Worm (Caenorhabditis elegans) whole organism, young adult: ENCODE data around the gene crn-2.

Experiments
- B0035.1 ChIP-seq: sonication (generic microtip); optimal IDR thresholded peaks from 2 replicates; lab custom pipeline; 2016; ENCODE audit warnings: missing genetic modification characterization, mild to moderate bottlenecking, missing compliant biosample characterization, missing genotype, missing genetic modification reagents
- F22D6.2 ChIP-seq: sonication (generic microtip); optimal IDR thresholded peaks from 2 replicates; lab custom pipeline; 2016; ENCODE audit warnings: mild to moderate bottlenecking, missing genetic modification characterization, missing compliant biosample characterization
- F37B4.10 ChIP-seq: fragments of 200-800 bp; sonication (Bioruptor generic); IDR thresholded peaks from 2 replicates; pipeline ENCODE4 v1.3.6; 2022; ENCODE audit warnings: missing genetic modification characterization, missing compliant biosample characterization
- F52B5.7 ChIP-seq: sonication (generic microtip); optimal IDR thresholded peaks from 2 replicates; lab custom pipeline; 2016; ENCODE audit warnings: mild to moderate bottlenecking, missing genetic modification characterization, missing compliant biosample characterization
- F57A8.1 ChIP-seq: fragments of 200-800 bp; sonication (Bioruptor generic); optimal IDR thresholded peaks from 2 replicates; lab custom pipeline; 2018; ENCODE audit warnings: mild to moderate bottlenecking, missing genetic modification characterization, moderate library complexity, missing compliant biosample characterization
- K12H6.12 ChIP-seq: fragments of 200-800 bp; sonication (Bioruptor generic); optimal IDR thresholded peaks from 2 replicates; lab custom pipeline; 2018; ENCODE audit warnings: mild to moderate bottlenecking, missing genetic modification characterization, missing compliant biosample characterization
- Y56A3A.18 ChIP-seq: fragments of 200-800 bp; sonication (Bioruptor generic); IDR thresholded peaks from 2 replicates; pipeline ENCODE4 v1.3.6; 2022; ENCODE audit warnings: missing genetic modification reagents, missing genetic modification characterization, missing compliant biosample characterization
- aptf-3 ChIP-seq: fragments of 200-800 bp; sonication (Bioruptor generic); IDR thresholded peaks from 2 replicates; pipeline ENCODE4 v1.3.6; 2022; ENCODE audit warnings: missing genetic modification characterization, missing compliant biosample characterization
- atf-7 ChIP-seq: sonication (generic microtip); optimal IDR thresholded peaks from 2 replicates; lab custom pipeline; 2017; ENCODE audit warnings: mild to moderate bottlenecking, missing genetic modification characterization, missing compliant biosample characterization
- attf-6 ChIP-seq: fragments of 200-800 bp; sonication (Bioruptor generic); IDR thresholded peaks from 2 replicates; pipeline ENCODE4 v1.3.6; 2022; ENCODE audit warnings: missing genetic modification reagents, missing genetic modification characterization, missing compliant biosample characterization
- cebp-2 ChIP-seq: fragments of 200-800 bp; sonication (Bioruptor generic); IDR thresholded peaks from 2 replicates; pipeline ENCODE4 v1.3.6; 2022; ENCODE audit warnings: missing genetic modification characterization, missing compliant biosample characterization
- ceh-58 ChIP-seq: fragments of 200-800 bp; sonication (Bioruptor generic); IDR thresholded peaks from 2 replicates; pipeline ENCODE4 v1.3.6; 2022; ENCODE audit warnings: missing genetic modification characterization, missing compliant biosample characterization
- chd-7 ChIP-seq: sonication (generic microtip); optimal IDR thresholded peaks from 2 replicates; lab custom pipeline; 2016; ENCODE audit warnings: mild to moderate bottlenecking, missing genetic modification characterization, moderate library complexity, missing compliant biosample characterization
- egl-18 ChIP-seq: fragments of 200-800 bp; sonication (Bioruptor generic); IDR thresholded peaks from 2 replicates; pipeline ENCODE4 v1.3.6; 2022; ENCODE audit warnings: missing genetic modification reagents, missing genetic modification characterization, missing compliant biosample characterization
- egl-44 ChIP-seq: fragments of 200-800 bp; sonication (Bioruptor generic); IDR thresholded peaks from 2 replicates; pipeline ENCODE4 v1.3.6; 2022; ENCODE audit warnings: missing genetic modification reagents, missing genetic modification characterization, missing compliant biosample characterization
- hmg-20 ChIP-seq: fragments of 200-800 bp; sonication (Bioruptor generic); IDR thresholded peaks from 2 replicates; pipeline ENCODE4 v1.3.6; 2022; ENCODE audit warnings: missing genetic modification reagents, missing genetic modification characterization, missing compliant biosample characterization
- let-607 ChIP-seq, 2 experiments: fragments of 200-800 bp in 1 of 2; sonication (Bioruptor generic) in 1 of 2; sonication (generic microtip) in 1 of 2; optimal IDR thresholded peaks; 2 replicates each; lab custom pipeline; 2016 to 2018; ENCODE audit warnings: mild to moderate bottlenecking in 2 of 2, missing compliant biosample characterization in 2 of 2, missing genetic modification characterization in 2 of 2, moderate library complexity in 2 of 2, missing genotype in 1 of 2
- lin-26 ChIP-seq: fragments of 200-800 bp; sonication (Bioruptor generic); IDR thresholded peaks from 2 replicates; pipeline ENCODE4 v1.3.6; 2022; ENCODE audit warnings: missing genetic modification reagents, missing genetic modification characterization, missing compliant biosample characterization
- lsl-1 ChIP-seq: fragments of 200-800 bp; sonication (Bioruptor generic); optimal IDR thresholded peaks from 2 replicates; lab custom pipeline; 2018; ENCODE audit warnings: mild to moderate bottlenecking, missing genetic modification characterization, moderate library complexity, missing compliant biosample characterization
- lsy-27 ChIP-seq: sonication (generic microtip); optimal IDR thresholded peaks from 2 replicates; lab custom pipeline; 2017; ENCODE audit warnings: missing genetic modification characterization, mild to moderate bottlenecking, missing compliant biosample characterization, antibody characterized with exemption, missing genotype, borderline replicate concordance; ENCODE audit not compliant: insufficient read depth
- nfya-1 ChIP-seq: sonication (generic microtip); optimal IDR thresholded peaks from 2 replicates; lab custom pipeline; 2017; ENCODE audit warnings: antibody characterized with exemption, missing compliant biosample characterization, missing genetic modification characterization, borderline replicate concordance; ENCODE audit not compliant: insufficient read depth
- nfyb-1 ChIP-seq: fragments of 200-800 bp; sonication (Bioruptor generic); IDR thresholded peaks from 2 replicates; pipeline ENCODE4 v1.3.6; 2022; ENCODE audit warnings: missing genetic modification reagents, missing genetic modification characterization, missing compliant biosample characterization
- rec-8 ChIP-seq, 2 experiments: sonication (generic microtip); optimal IDR thresholded peaks; 2 replicates each; lab custom pipeline; 2016; ENCODE audit warnings: mild to moderate bottlenecking in 2 of 2, missing genetic modification characterization in 2 of 2, missing genetic modification reagents in 2 of 2, missing genotype in 2 of 2, missing biosample characterization in 1 of 2, missing compliant biosample characterization in 1 of 2, moderate library complexity in 1 of 2
- snpc-3.4 ChIP-seq: sonication (generic microtip); optimal IDR thresholded peaks from 2 replicates; lab custom pipeline; 2017; ENCODE audit warnings: missing genetic modification characterization, mild to moderate bottlenecking, missing compliant biosample characterization, antibody characterized with exemption, moderate library complexity, missing genotype, missing genetic modification reagents
- snpc-4 ChIP-seq, 5 experiments: fragments of 150-350 bp in 1 of 5; sonication (generic microtip) in 4 of 5; optimal IDR thresholded peaks; 2 replicates each; lab custom pipeline; 2014 to 2018; ENCODE audit warnings: missing genetic modification characterization in 5 of 5, missing biosample characterization in 3 of 5, antibody characterized with exemption in 2 of 5, mild to moderate bottlenecking in 2 of 5, missing compliant biosample characterization in 2 of 5, missing genotype in 2 of 5, moderate library complexity in 2 of 5, missing genetic modification reagents in 1 of 5
- sptf-2 ChIP-seq: fragments of 200-800 bp; sonication (Bioruptor generic); optimal IDR thresholded peaks from 2 replicates; lab custom pipeline; 2018; ENCODE audit warnings: mild to moderate bottlenecking, missing genetic modification characterization, missing compliant biosample characterization
- xnd-1 ChIP-seq: sonication (generic microtip); optimal IDR thresholded peaks from 2 replicates; lab custom pipeline; 2016; ENCODE audit warnings: missing genotype, missing genetic modification reagents, missing genetic modification characterization, missing compliant biosample characterization
- ztf-22 ChIP-seq: fragments of 200-800 bp; sonication (Bioruptor generic); optimal IDR thresholded peaks from 2 replicates; lab custom pipeline; 2018; ENCODE audit warnings: mild to moderate bottlenecking, missing genetic modification characterization, moderate library complexity, missing compliant biosample characterization
- ztf-28 ChIP-seq: fragments of 200-800 bp; sonication (Bioruptor generic); IDR thresholded peaks from 2 replicates; pipeline ENCODE4 v1.3.6; 2022; ENCODE audit warnings: missing genetic modification reagents, missing genetic modification characterization, missing compliant biosample characterization
- ztf-3 ChIP-seq: fragments of 200-800 bp; sonication (Bioruptor generic); optimal IDR thresholded peaks from 2 replicates; lab custom pipeline; 2018; ENCODE audit warnings: mild to moderate bottlenecking, missing genetic modification characterization, missing compliant biosample characterization

Gene crn-2

DNA sequence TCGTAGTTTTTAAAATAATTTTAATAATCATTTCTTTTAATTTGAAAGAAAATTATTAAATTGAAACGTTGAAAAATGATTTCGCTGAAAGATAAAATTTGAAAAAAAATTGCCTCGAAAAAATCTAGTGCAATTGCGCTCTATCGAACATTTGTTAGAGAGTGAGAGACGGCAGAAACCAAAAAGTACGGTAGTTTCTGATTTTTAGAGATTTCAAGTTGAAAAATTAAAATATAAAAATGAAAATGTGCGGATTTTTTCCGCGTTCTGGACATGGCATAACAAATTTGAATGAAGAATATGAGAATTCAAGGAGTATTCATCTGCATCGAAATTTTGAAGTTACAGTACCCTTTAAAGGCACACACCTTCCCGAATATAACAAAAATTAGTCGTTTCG, 25.0 kb downstream of the crn-2 start (continued):
- TF ChIP-seq egl-18 (GFP tag; lab: Robert Waterston, UW) (no peak), chd-7 (tag; lab: Kevin White, UChicago) (no peak), atf-7 (no peak), sptf-2 (GFP tag; lab: Kevin White, UChicago) (no peak), nfya-1 (tag; lab: Kevin White, UChicago) (no peak), hmg-20 (GFP tag; lab: Robert Waterston, UW) (no peak), egl-44 (GFP tag; lab: Robert Waterston, UW) (no peak), ztf-22 (no peak), cebp-2 (no peak), lsy-27 (tag; lab: Kevin White, UChicago) (no peak), ceh-58 (GFP tag; lab: Robert Waterston, UW) (no peak), snpc-3.4 (tag; lab: Kevin White, UChicago) (no peak), ztf-3 (no peak), F22D6.2 (no peak), K12H6.12 (no peak), let-607 (tag; optimal IDR thresholded peaks at IDR 0.05; lab: Kevin White, UChicago) (no peak), nfyb-1 (GFP tag; lab: Robert Waterston, UW) (no peak), lin-26 (GFP tag; lab: Robert Waterston, UW) (no peak)
- TF ChIP-seq, all 124 proteins: peak for 13

ce11 chrV:5620040-5620439, 25.6 kb downstream of the crn-2 start, which contains the start of gene memb-2:
Gene memb-2, minus strand, starts transcription at chrV:5620140.
- TF ChIP-seq aptf-3 (GFP tag; lab: Robert Waterston, UW) = no peak
- no peak for TF ChIP-seq Y56A3A.18 (GFP tag; lab: Robert Waterston, UW)

DNA sequence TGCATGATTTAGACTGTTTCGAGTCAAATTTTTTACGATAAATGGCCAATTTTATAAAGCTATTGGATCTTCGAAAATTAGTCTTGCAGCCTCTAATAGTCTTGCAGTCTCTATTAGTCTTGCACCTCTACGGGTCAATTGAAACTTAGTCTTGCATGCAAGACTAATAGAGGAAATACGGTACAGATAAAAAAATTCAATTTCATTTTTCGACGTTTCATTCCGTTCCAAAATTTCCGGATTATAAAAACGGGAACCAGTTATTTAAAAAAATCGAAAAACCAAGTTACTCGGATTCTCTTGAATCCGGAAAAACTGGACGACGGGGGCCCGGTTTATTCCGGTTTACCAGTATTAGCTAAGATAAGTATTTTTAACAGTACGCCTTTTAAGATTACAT, 27.0 kb downstream of the crn-2 start, which contains the start of gene M03E7.1:
Gene M03E7.1, plus strand, starts transcription at position 301 of the 400 bp plus-strand sequence.
- TF ChIP-seq F52B5.7 (tag; lab: Kevin White, UChicago) (no peak), F37B4.10 (GFP tag; lab: Robert Waterston, UW) (no peak), nfyb-1 (GFP tag; lab: Robert Waterston, UW) (no peak), lsl-1 (no peak), chd-7 (tag; lab: Kevin White, UChicago) (no peak)

DNA sequence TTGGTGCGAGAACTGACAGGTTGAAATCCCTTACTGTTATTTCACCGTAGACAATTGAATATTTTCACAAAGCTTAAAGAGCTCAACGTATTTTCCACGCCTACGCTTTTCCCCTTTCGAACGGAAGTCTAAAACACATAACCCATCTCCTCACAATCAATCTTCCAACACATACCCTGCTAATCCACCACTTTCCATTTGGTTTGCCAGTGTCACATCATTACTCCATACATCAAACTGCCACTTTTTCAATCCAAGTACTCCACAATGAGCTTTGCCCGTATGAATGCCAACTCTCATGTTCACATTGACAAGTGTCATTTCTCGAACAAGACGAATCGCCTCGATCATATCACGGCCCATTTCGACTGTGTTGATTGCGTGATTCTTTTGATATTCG, 33.6 kb downstream of the crn-2 start:
- TF ChIP-seq B0035.1 = no peak
- peak; percentile 17 for TF ChIP-seq K12H6.12
- no peak for TF ChIP-seq nfyb-1 (GFP tag; lab: Robert Waterston, UW)

ce11 chrV:5630792-5631191, 36.4 kb downstream of the crn-2 start, which contains the start of gene acy-4:
Gene acy-4, minus strand, starts transcription at chrV:5630892.
- TF ChIP-seq rec-8 (tag; optimal IDR thresholded peaks at IDR 0.05; lab: Kevin White, UChicago) = no peak
- TF ChIP-seq F57A8.1 = no peak
- no peak for TF ChIP-seq ztf-28 (GFP tag; lab: Robert Waterston, UW)
- TF ChIP-seq snpc-4 (GFP tag; optimal IDR thresholded peaks at IDR 0.05; lab: Kevin White, UChicago) = no peak
- no peak for TF ChIP-seq snpc-4 (tag; optimal IDR thresholded peaks at IDR 0.05; lab: Kevin White, UChicago)
- no peak for TF ChIP-seq F37B4.10 (GFP tag; lab: Robert Waterston, UW)
- no peak for TF ChIP-seq attf-6
- no peak for TF ChIP-seq xnd-1 (tag; lab: Kevin White, UChicago)
